Worm (Caenorhabditis elegans): ENCODE data around the gene sor-1.

DNA sequence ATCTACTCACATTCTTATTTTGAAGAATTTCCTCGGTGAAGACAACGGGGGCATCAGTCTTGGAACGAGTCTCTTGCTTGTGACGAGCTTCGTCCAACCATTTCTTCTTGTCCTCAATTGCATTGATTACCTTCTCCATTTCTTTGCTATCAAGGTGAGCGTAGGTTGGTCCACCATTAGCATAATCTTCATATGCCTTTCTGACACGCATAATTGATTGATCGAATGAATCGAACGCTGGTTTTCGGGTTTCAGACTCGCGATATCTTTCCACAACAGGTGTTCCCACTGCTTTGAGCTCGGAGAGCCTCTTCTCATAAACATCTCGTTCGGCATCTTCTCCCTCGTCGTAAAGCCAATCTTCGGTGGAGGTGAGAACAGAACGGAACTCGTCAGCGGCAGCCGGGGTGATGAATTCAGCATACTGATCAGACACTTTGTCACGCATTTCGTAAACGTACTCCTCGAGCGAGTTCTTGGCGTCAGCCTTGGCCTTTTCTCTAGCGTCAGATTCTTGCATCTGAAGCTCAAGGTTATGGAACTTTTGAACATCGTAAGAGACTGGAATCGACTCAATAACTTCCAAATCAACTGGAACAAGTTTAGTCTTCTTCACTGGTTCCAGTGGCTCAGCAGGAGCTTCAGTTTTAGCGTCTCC lies 26.6 kb downstream of the sor-1 start:
- no peak for TF ChIP-seq nhr-28 (tag; optimal IDR thresholded peaks at IDR 0.05)
- TF ChIP-seq unc-62 (GFP tag; optimal IDR thresholded peaks at IDR 0.05): no peak
- TF ChIP-seq cnd-1 (tag; optimal IDR thresholded peaks at IDR 0.05): no peak
- TF ChIP-seq lin-13 (tag; optimal IDR thresholded peaks at IDR 0.05): no peak
- no peak for TF ChIP-seq nhr-76 (tag; optimal IDR thresholded peaks at IDR 0.05)
- no peak for TF ChIP-seq snpc-4 (tag; optimal IDR thresholded peaks at IDR 0.05)
- no peak for TF ChIP-seq tbx-8 (GFP tag; optimal IDR thresholded peaks at IDR 0.05)
- TF ChIP-seq sptf-1 (tag; optimal IDR thresholded peaks at IDR 0.05): no peak
- TF ChIP-seq mep-1 (tag; optimal IDR thresholded peaks at IDR 0.05): no peak
- no peak for TF ChIP-seq ceh-39 (tag; optimal IDR thresholded peaks at IDR 0.05)
- TF ChIP-seq ztf-11 (tag; optimal IDR thresholded peaks at IDR 0.05): no peak
- TF ChIP-seq ces-1 (GFP tag; optimal IDR thresholded peaks at IDR 0.05): no peak
